Fruit fly (Drosophila melanogaster): ENCODE measurements around the gene tgy.

dm6 chrX:19167586-19168403, 40.7 kb upstream of the tgy start:
- TF ChIP-seq Elba2 (GFP tag; optimal IDR thresholded peaks at IDR 0.05) (no peak), tin (GFP tag; optimal IDR thresholded peaks at IDR 0.05) (no peak), H15 (GFP tag; IDR thresholded peaks at IDR 0.05) (no peak), chinmo (GFP tag; IDR thresholded peaks at IDR 0.05; ENCODE audit: partially characterized antibody) (peak; percentile 81; the same call in 3 of the 4 replicates)
